Worm (Caenorhabditis elegans): ENCODE data around the gene F25E5.5.

The F25E5.5 gene

DNA sequence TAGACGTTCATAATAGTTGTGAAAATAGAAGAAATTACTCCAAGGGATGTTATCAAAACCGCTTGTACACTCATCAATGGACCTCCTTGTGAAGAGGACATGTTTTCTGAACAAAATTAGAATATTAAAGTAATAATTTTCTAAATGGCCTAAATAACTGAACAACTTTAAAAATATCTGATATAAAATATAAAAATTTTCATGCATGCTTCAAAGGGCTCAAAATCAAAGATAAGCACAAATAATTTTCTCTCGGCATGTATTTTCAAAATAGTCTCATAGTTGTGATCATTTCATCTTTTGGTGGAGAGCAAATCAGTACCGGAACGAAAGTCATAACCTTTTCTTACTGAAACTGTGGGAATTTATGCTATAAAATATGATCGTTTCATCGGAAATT lies 37.9 kb downstream of the F25E5.5 start, which contains the start of gene srbc-8:
srbc-8 (minus strand) TSS at position 101 of the 400 bp plus-strand sequence.
- no peak for TF ChIP-seq ztf-4 (tag; optimal IDR thresholded peaks at IDR 0.05)
- TF ChIP-seq peb-1 (tag; optimal IDR thresholded peaks at IDR 0.05), result no peak
- TF ChIP-seq nhr-23 (tag; optimal IDR thresholded peaks at IDR 0.05), result no peak
- TF ChIP-seq ceh-16 (tag; optimal IDR thresholded peaks at IDR 0.05), result no peak
- no peak for TF ChIP-seq nhr-77 (tag; optimal IDR thresholded peaks at IDR 0.05)
- TF ChIP-seq nhr-11 (tag; optimal IDR thresholded peaks at IDR 0.05), result no peak
- no peak for TF ChIP-seq ceh-82 (tag; optimal IDR thresholded peaks at IDR 0.05)
- no peak for TF ChIP-seq unc-62 (GFP tag; optimal IDR thresholded peaks at IDR 0.05)
- no peak for TF ChIP-seq nhr-12 (tag; optimal IDR thresholded peaks at IDR 0.05)
- TF ChIP-seq nhr-25 (tag; optimal IDR thresholded peaks at IDR 0.05), result no peak
- no peak for TF ChIP-seq Y55F3AM.14 (GFP tag; optimal IDR thresholded peaks at IDR 0.05)
- no peak for TF ChIP-seq skn-1 (tag; optimal IDR thresholded peaks at IDR 0.05)
- TF ChIP-seq nhr-237 (tag; optimal IDR thresholded peaks at IDR 0.05), result no peak
- TF ChIP-seq ztf-1 (GFP tag; conservative IDR thresholded peaks at IDR 0.05), result no peak
- no peak for TF ChIP-seq elt-3 (tag; optimal IDR thresholded peaks at IDR 0.05)
- no peak for TF ChIP-seq unc-55 (GFP tag; optimal IDR thresholded peaks at IDR 0.05)
- no peak for TF ChIP-seq sem-4 (tag; optimal IDR thresholded peaks at IDR 0.05)

DNA sequence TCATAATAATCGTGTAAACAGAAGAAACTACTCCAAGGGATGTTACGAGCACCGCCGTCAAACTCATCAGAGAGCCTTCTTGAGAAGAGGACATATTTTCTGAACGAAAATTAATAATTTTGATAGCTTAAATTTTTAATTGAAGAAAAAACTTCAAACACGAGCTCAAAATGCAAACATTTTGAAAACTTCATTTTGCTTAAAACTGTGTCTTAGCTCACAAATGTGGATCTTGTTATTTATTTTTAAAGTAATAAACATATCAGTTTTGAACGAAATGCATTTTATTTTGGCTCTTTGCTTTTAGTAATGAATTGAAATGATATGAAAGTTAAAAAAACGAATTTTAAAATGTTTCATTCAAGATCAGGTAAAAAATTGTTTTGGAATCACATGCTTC lies 40.5 kb downstream of the F25E5.5 start, which contains the start of gene srbc-7:
srbc-7 (minus strand) TSS at position 101 of the 400 bp plus-strand sequence.
- TF ChIP-seq zag-1 (tag; optimal IDR thresholded peaks at IDR 0.05) (no peak), nhr-21 (tag; optimal IDR thresholded peaks at IDR 0.05) (no peak), unc-39 (tag; optimal IDR thresholded peaks at IDR 0.05) (no peak), dmd-4 (tag; optimal IDR thresholded peaks at IDR 0.05) (no peak), mbf-1 (tag; optimal IDR thresholded peaks at IDR 0.05) (no peak), nhr-12 (tag; optimal IDR thresholded peaks at IDR 0.05) (no peak), lsy-2 (tag; optimal IDR thresholded peaks at IDR 0.05) (no peak), nhr-10 (tag; optimal IDR thresholded peaks at IDR 0.05) (no peak), mdl-1 (tag; optimal IDR thresholded peaks at IDR 0.05) (no peak), nhr-23 (tag; optimal IDR thresholded peaks at IDR 0.05) (no peak), ztf-4 (tag; optimal IDR thresholded peaks at IDR 0.05) (no peak), lin-13 (GFP tag; optimal IDR thresholded peaks at IDR 0.05) (no peak), elt-3 (tag; optimal IDR thresholded peaks at IDR 0.05) (no peak)

DNA sequence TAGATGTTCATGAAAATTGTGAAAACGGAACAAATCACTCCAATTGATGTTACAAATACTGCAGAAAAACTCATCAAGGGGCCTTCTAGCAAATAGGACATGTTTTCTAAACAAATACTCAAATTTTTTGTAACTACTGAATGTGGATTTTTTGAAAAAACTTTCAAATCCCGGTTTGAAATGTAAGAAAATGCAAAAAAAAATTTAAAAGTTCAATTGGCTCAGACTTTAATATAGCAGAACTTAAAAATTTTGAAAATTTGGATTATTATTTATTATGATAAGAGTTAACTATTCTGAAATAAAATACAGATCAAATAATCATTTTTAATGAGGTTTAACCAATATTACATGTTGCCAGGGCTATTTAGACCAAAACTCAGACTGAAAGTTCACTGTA lies 43.3 kb downstream of the F25E5.5 start, which contains the start of gene srbc-9:
srbc-9 (minus strand) TSS at position 101 of the 400 bp plus-strand sequence.
- TF ChIP-seq nhr-12 (tag; optimal IDR thresholded peaks at IDR 0.05) (no peak), Y55F3AM.14 (GFP tag; optimal IDR thresholded peaks at IDR 0.05) (no peak), C34F6.9 (tag; optimal IDR thresholded peaks at IDR 0.05) (no peak), alr-1 (tag; optimal IDR thresholded peaks at IDR 0.05) (no peak), lin-11 (tag; optimal IDR thresholded peaks at IDR 0.05) (no peak), nhr-129 (tag; optimal IDR thresholded peaks at IDR 0.05) (no peak), mdl-1 (tag; optimal IDR thresholded peaks at IDR 0.05) (no peak), nhr-23 (tag; optimal IDR thresholded peaks at IDR 0.05) (no peak), ztf-4 (tag; optimal IDR thresholded peaks at IDR 0.05) (no peak), fos-1 (tag; optimal IDR thresholded peaks at IDR 0.05) (no peak), ama-1 (optimal IDR thresholded peaks at IDR 0.05) (no peak), nhr-6 (tag; optimal IDR thresholded peaks at IDR 0.05) (no peak), mbf-1 (tag; optimal IDR thresholded peaks at IDR 0.05) (no peak), lsy-2 (tag; optimal IDR thresholded peaks at IDR 0.05) (no peak), lin-39 (tag; optimal IDR thresholded peaks at IDR 0.05) (no peak), zag-1 (tag; optimal IDR thresholded peaks at IDR 0.05) (no peak), blmp-1 (tag; optimal IDR thresholded peaks at IDR 0.05; ENCODE audit: insufficient read depth) (no peak), sma-3 (GFP tag; optimal IDR thresholded peaks at IDR 0.05) (no peak)

DNA sequence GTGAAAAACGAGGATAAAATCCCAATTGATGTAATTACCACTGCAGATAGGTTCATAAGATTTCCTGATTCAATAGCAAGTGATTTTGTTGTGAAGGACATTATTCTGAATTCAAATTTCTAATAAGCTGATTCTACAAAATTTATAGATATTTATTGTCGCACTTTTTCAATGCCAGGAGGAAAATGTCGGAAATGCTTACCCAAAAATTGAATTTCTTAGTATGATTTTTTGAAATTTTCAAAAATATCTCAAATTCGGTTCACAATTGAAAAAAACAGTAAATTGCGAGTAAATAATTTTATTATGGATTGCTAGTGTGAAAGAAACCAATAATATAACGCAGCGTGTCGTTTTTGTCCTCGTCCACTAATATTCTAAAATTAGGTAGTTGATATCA lies 45.9 kb downstream of the F25E5.5 start, which contains the start of gene srbc-10:
srbc-10 (minus strand) TSS at position 101 of the 400 bp plus-strand sequence.
- TF ChIP-seq alr-1 (tag; optimal IDR thresholded peaks at IDR 0.05), result no peak
- TF ChIP-seq skn-1 (tag; optimal IDR thresholded peaks at IDR 0.05), result no peak
- TF ChIP-seq crh-2 (tag; optimal IDR thresholded peaks at IDR 0.05), result no peak
- no peak for TF ChIP-seq unc-55 (GFP tag; optimal IDR thresholded peaks at IDR 0.05)
- TF ChIP-seq elt-3 (tag; optimal IDR thresholded peaks at IDR 0.05), result no peak
- no peak for TF ChIP-seq nhr-237 (tag; optimal IDR thresholded peaks at IDR 0.05)
- no peak for TF ChIP-seq lsy-2 (tag; optimal IDR thresholded peaks at IDR 0.05)
- TF ChIP-seq ztf-1 (GFP tag; conservative IDR thresholded peaks at IDR 0.05), result no peak
- TF ChIP-seq unc-62 (GFP tag; optimal IDR thresholded peaks at IDR 0.05), result no peak
- TF ChIP-seq F13H6.1 (tag; optimal IDR thresholded peaks at IDR 0.05), result no peak
- TF ChIP-seq nhr-77 (tag; optimal IDR thresholded peaks at IDR 0.05), result no peak
- no peak for TF ChIP-seq nhr-25 (tag; optimal IDR thresholded peaks at IDR 0.05)
- no peak for TF ChIP-seq mab-5 (tag; optimal IDR thresholded peaks at IDR 0.05)
- TF ChIP-seq snpc-4 (tag; optimal IDR thresholded peaks at IDR 0.05), result no peak
- no peak for TF ChIP-seq nhr-6 (tag; optimal IDR thresholded peaks at IDR 0.05)
- no peak for TF ChIP-seq C34F6.9 (tag; optimal IDR thresholded peaks at IDR 0.05)
- no peak for TF ChIP-seq sem-4 (tag; optimal IDR thresholded peaks at IDR 0.05)
- TF ChIP-seq ZK546.5 (tag; optimal IDR thresholded peaks at IDR 0.05), result no peak
- no peak for TF ChIP-seq nhr-129 (tag; optimal IDR thresholded peaks at IDR 0.05)
- no peak for TF ChIP-seq zag-1 (tag; optimal IDR thresholded peaks at IDR 0.05)

Measured in whole organism, L2 larva.